Worm (Caenorhabditis elegans) whole organism, late embryonic: ENCODE measurements around the gene C28D4.10.

ENCODE experiments used
- Y22D7AL.16 ChIP-seq: sonication (generic microtip); optimal IDR thresholded peaks from 2 replicates; lab custom pipeline; 2016; ENCODE audit warnings: missing genetic modification characterization, missing compliant biosample characterization
- ama-1 ChIP-seq: fragments of 150-350 bp; optimal IDR thresholded peaks from 2 replicates; lab custom pipeline; 2014
- ceh-18 ChIP-seq: sonication (generic microtip); optimal IDR thresholded peaks from 2 replicates; lab custom pipeline; 2016; ENCODE audit warnings: missing genetic modification characterization, missing compliant biosample characterization
- ceh-22 ChIP-seq: sonication (generic microtip); optimal IDR thresholded peaks from 2 replicates; lab custom pipeline; 2017; ENCODE audit warnings: missing biosample characterization, missing genetic modification characterization
- che-1 ChIP-seq: sonication (generic microtip); optimal IDR thresholded peaks from 2 replicates; lab custom pipeline; 2016; ENCODE audit warnings: mild to moderate bottlenecking, missing genetic modification characterization, missing compliant biosample characterization
- dve-1 ChIP-seq: sonication (generic microtip); optimal IDR thresholded peaks from 2 replicates; lab custom pipeline; 2017; ENCODE audit warnings: antibody characterized with exemption, mild to moderate bottlenecking, missing genetic modification characterization, missing compliant biosample characterization
- elt-2 ChIP-seq: sonication (generic microtip); optimal IDR thresholded peaks from 2 replicates; lab custom pipeline; 2016; ENCODE audit warnings: missing genetic modification reagents, missing genetic modification characterization, missing compliant biosample characterization
- hlh-8 ChIP-seq: sonication (generic microtip); optimal IDR thresholded peaks from 2 replicates; lab custom pipeline; 2016; ENCODE audit warnings: missing genotype, missing genetic modification characterization, missing compliant biosample characterization
- mec-3 ChIP-seq: sonication (generic microtip); optimal IDR thresholded peaks from 2 replicates; lab custom pipeline; 2016; ENCODE audit warnings: borderline replicate concordance, missing genetic modification characterization, missing compliant biosample characterization
- pax-1 ChIP-seq: fragments of 150-350 bp; optimal IDR thresholded peaks from 2 replicates; lab custom pipeline; 2014; ENCODE audit warnings: missing biosample characterization, missing genetic modification characterization
- rnt-1 ChIP-seq: sonication (generic microtip); optimal IDR thresholded peaks from 2 replicates; lab custom pipeline; 2016; ENCODE audit warnings: missing genetic modification characterization, missing compliant biosample characterization
- sdc-2 ChIP-seq: sonication (generic microtip); optimal IDR thresholded peaks from 2 replicates; lab custom pipeline; 2016; ENCODE audit warnings: missing genotype, missing genetic modification characterization, missing compliant biosample characterization
- tbx-2 ChIP-seq: sonication (generic microtip); optimal IDR thresholded peaks from 2 replicates; lab custom pipeline; 2016; ENCODE audit warnings: missing genetic modification characterization, missing compliant biosample characterization
- zip-5 ChIP-seq: sonication (generic microtip); optimal IDR thresholded peaks from 2 replicates; lab custom pipeline; 2016; ENCODE audit warnings: missing genetic modification characterization, missing compliant biosample characterization

ce11 chrIV:9746762-9747161 is 8.5 kb downstream of the C28D4.10 start, which contains the start of gene C28D4.5:
- no peak for TF ChIP-seq elt-2 (tag; lab: Kevin White, UChicago)
- no peak for TF ChIP-seq ama-1 (lab: Kevin White, UChicago)
- no peak for TF ChIP-seq hlh-8 (tag; lab: Kevin White, UChicago)
- no peak for TF ChIP-seq ceh-18 (tag; lab: Kevin White, UChicago)
- TF ChIP-seq tbx-2, result no peak
- TF ChIP-seq zip-5 (tag; lab: Kevin White, UChicago), result no peak
- TF ChIP-seq rnt-1, result no peak
- TF ChIP-seq dve-1 (tag; lab: Kevin White, UChicago), result no peak
- no peak for TF ChIP-seq sdc-2
- no peak for TF ChIP-seq che-1 (tag; lab: Kevin White, UChicago)
- TF ChIP-seq mec-3 (tag; lab: Kevin White, UChicago), result no peak
- TF ChIP-seq ceh-22 (tag; lab: Kevin White, UChicago), result no peak
- TF ChIP-seq pax-1 (tag; lab: Kevin White, UChicago), result no peak
- no peak for TF ChIP-seq Y22D7AL.16 (tag; lab: Kevin White, UChicago)
